Worm (Caenorhabditis elegans): ENCODE data around the gene F56D5.6.

F56D5.6 gene

ce11 chrIV:9367852-9368627 lies 33.7 kb upstream of the F56D5.6 start (continued):
- TF ChIP-seq madf-10 (tag; optimal IDR thresholded peaks at IDR 0.05) (no peak), pbrm-1 (GFP tag; IDR thresholded peaks at IDR 0.05) (no peak), snpc-1.1 (tag; optimal IDR thresholded peaks at IDR 0.05; ENCODE audit: insufficient read depth) (peak; percentile 37), nfya-2 (GFP tag; IDR thresholded peaks at IDR 0.05) (no peak)

DNA sequence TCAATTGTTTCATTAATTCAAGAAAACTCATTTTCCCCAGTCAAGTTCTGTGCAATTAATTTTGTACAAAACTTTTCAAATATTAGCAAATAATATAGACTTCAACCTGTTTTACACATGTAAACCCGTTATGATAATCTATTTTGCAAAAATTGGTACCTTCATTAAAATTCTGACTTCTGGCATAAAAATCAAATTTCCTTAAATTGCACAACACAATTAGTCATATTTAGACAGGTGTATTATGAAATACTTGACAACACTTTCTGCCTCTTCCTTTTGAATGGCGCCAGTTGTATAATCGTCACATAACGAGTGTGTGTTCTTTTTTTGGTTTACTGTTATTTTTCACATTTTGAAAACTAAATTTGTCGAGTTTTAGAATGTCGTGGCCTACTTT lies 30.6 kb upstream of the F56D5.6 start, which contains the start of gene fbxc-58:
Gene fbxc-58, plus strand, starts transcription at position 383 of the 400 bp plus-strand sequence.
- TF ChIP-seq lin-40 (tag; optimal IDR thresholded peaks at IDR 0.05), result no peak
- TF ChIP-seq cebp-1 (GFP tag; IDR thresholded peaks at IDR 0.05), result peak; percentile 93
- TF ChIP-seq cebp-1 (tag; optimal IDR thresholded peaks at IDR 0.05), result peak; percentile 93
- TF ChIP-seq B0019.2 (GFP tag; conservative IDR thresholded peaks at IDR 0.05), result no peak
- TF ChIP-seq somi-1 (GFP tag; optimal IDR thresholded peaks at IDR 0.05), result no peak
- peak; percentile 96 for TF ChIP-seq unc-62 (GFP tag; optimal IDR thresholded peaks at IDR 0.05)
- no peak for TF ChIP-seq sdz-38 (tag; optimal IDR thresholded peaks at IDR 0.05)
- peak; percentile 33 for TF ChIP-seq nhr-80 (tag; optimal IDR thresholded peaks at IDR 0.05)

- TF ChIP-seq attf-5 (GFP tag; optimal IDR thresholded peaks at IDR 0.05) (no peak), F23B12.7 (tag; optimal IDR thresholded peaks at IDR 0.05; ENCODE audit: insufficient read depth) (no peak), ekl-4 (GFP tag; IDR thresholded peaks at IDR 0.05) (no peak), ceh-40 (GFP tag; IDR thresholded peaks at IDR 0.05) (no peak), cebp-1 (GFP tag; IDR thresholded peaks at IDR 0.05) (no peak), cebp-1 (tag; optimal IDR thresholded peaks at IDR 0.05) (no peak), F33H1.4 (GFP tag; IDR thresholded peaks at IDR 0.05) (no peak), F22D6.2 (tag; optimal IDR thresholded peaks at IDR 0.05) (no peak)
These were observed 27.2 kb upstream of the F56D5.6 start, which contains the start of gene C10C5.3 for ce11 chrIV:9374529-9374928. C10C5.3 (plus strand) TSS chrIV:9374829.

ce11 chrIV:9376550-9376949 lies 25.2 kb upstream of the F56D5.6 start:
- TF ChIP-seq somi-1 (GFP tag; optimal IDR thresholded peaks at IDR 0.05) (peak; percentile 10), pbrm-1 (GFP tag; IDR thresholded peaks at IDR 0.05) (no peak), lin-40 (tag; optimal IDR thresholded peaks at IDR 0.05) (peak; percentile 30), K11D2.4 (GFP tag; IDR thresholded peaks at IDR 0.05) (peak; percentile 63; the same call in 1 of the 2 replicates), madf-8 (GFP tag; conservative IDR thresholded peaks at IDR 0.05) (no peak), ztf-26 (tag; optimal IDR thresholded peaks at IDR 0.05) (peak; percentile 56)

DNA sequence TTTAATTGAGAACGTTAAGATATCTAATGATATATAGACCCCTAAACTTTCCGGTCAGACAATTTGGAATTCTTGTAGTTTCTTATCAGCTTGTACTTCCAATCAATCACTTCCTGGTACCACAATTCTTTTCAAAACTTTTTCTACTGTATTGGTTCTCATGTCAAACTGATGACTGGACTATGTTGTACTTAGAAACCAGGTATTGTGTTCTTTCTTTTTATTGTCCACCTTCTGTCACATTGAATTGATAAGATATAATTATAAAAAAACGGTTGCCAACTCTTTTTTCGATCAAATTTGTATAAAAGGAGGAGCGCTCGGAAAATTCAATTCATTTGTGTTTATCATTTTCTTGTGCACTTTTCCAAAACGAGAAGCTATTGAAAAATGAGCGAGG lies 23.4 kb upstream of the F56D5.6 start, which contains the start of gene C10C5.4:
Gene C10C5.4, plus strand, starts transcription at position 281 of the 400 bp plus-strand sequence.
- TF ChIP-seq aptf-3 (GFP tag; IDR thresholded peaks at IDR 0.05), result no peak
- TF ChIP-seq madf-6 (GFP tag; IDR thresholded peaks at IDR 0.05), result no peak
- TF ChIP-seq let-607 (tag; optimal IDR thresholded peaks at IDR 0.05), result peak in 1 of 2 experiments; percentile 6
- TF ChIP-seq madf-3 (GFP tag; IDR thresholded peaks at IDR 0.05), result no peak
- no peak for TF ChIP-seq ceh-27 (GFP tag; optimal IDR thresholded peaks at IDR 0.05)
- TF ChIP-seq nhr-80 (tag; optimal IDR thresholded peaks at IDR 0.05), result peak; percentile 76

- TF ChIP-seq nhr-179 (tag; optimal IDR thresholded peaks at IDR 0.05) (no peak), ztf-3 (GFP tag; optimal IDR thresholded peaks at IDR 0.05) (no peak), xnd-1 (tag; optimal IDR thresholded peaks at IDR 0.05) (no peak), somi-1 (GFP tag; optimal IDR thresholded peaks at IDR 0.05) (no peak), hmg-1.2 (GFP tag; IDR thresholded peaks at IDR 0.05) (no peak), ets-4 (GFP tag; optimal IDR thresholded peaks at IDR 0.05) (no peak), unc-130 (GFP tag; optimal IDR thresholded peaks at IDR 0.05) (no peak), mxl-1 (tag; optimal IDR thresholded peaks at IDR 0.05) (no peak), Y56A3A.18 (GFP tag; IDR thresholded peaks at IDR 0.05) (no peak), snpc-3.4 (tag; optimal IDR thresholded peaks at IDR 0.05) (no peak), nfya-1 (tag; optimal IDR thresholded peaks at IDR 0.05; ENCODE audit: borderline replicate concordance, insufficient read depth) (no peak), nfyb-1 (GFP tag; IDR thresholded peaks at IDR 0.05) (no peak), ceh-58 (GFP tag; IDR thresholded peaks at IDR 0.05) (no peak), K12H6.12 (tag; optimal IDR thresholded peaks at IDR 0.05) (no peak)
These were observed 20.6 kb upstream of the F56D5.6 start, which contains the start of gene C10C5.5 for ce11 chrIV:9381136-9381535. C10C5.5 (plus strand) TSS chrIV:9381436.

Data from whole organism, young adult.